Fruit fly (Drosophila melanogaster): ENCODE results near the gene ND-42.
A peak's percentile ranks its signal among the peaks of the same experiment; 100 is the strongest.

The ND-42 gene

DNA sequence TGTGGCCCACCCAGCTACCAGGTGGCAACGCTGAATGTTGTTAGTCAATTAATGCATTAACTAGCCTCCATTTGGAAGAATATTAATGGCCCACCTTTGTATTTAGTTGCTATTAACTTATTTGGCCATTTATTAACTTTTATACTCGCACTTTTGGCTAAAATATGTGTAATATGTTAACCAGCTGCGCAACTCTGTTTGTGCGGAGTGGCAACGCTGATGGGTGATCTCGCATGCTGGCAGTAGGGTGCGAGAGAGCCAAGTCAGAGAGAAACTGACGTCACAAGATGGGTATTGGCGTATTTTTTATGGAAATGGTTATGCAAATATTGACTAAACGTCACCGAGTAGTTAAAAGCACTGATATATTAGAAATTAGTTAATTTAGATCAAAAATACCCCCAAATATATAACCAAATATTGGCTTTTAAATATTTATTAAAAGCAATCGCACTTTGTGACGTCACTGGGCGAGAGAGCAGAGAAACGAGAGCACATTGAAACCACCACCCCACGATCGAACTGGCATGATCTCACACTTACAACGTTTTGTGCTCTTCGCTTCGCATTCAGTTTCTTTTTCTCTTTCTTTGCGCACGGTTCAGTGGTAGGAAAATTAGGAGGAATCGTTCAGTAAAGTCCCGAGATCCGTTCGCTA is 14.2 kb downstream of the ND-42 start, which contains the start of gene how (continued):
- TF ChIP-seq sob (GFP tag; IDR thresholded peaks at IDR 0.05) (no peak), tin (GFP tag; optimal IDR thresholded peaks at IDR 0.05) (no peak), lov (optimal IDR thresholded peaks at IDR 0.05) (no peak), lov (GFP tag; IDR thresholded peaks at IDR 0.05) (no peak), Lhr (GFP tag; optimal IDR thresholded peaks at IDR 0.05) (no peak), gce (GFP tag; IDR thresholded peaks at IDR 0.05) (no peak), CG7357 (GFP tag; IDR thresholded peaks at IDR 0.05) (no peak), zfh2 (GFP tag; optimal IDR thresholded peaks at IDR 0.05) (no peak), disco-r (GFP tag; optimal IDR thresholded peaks at IDR 0.05) (no peak), Hmr (GFP tag; optimal IDR thresholded peaks at IDR 0.05) (peak; percentile 10), CG6854 (GFP tag; optimal IDR thresholded peaks at IDR 0.05) (no peak), CHES-1-like (GFP tag; optimal IDR thresholded peaks at IDR 0.05) (no peak), B-H2 (GFP tag; optimal IDR thresholded peaks at IDR 0.05) (no peak), Dbx (GFP tag; IDR thresholded peaks at IDR 0.05) (no peak), H15 (GFP tag; IDR thresholded peaks at IDR 0.05) (0 out of 3 replicates have a peak, but pooled peaks have one; percentile 26), CG11560 (tag; IDR thresholded peaks at IDR 0.05) (no peak), CG3838 (GFP tag; optimal IDR thresholded peaks at IDR 0.05) (no peak), CkIIα-i1 (GFP tag; IDR thresholded peaks at IDR 0.05) (no peak), kni (GFP tag; optimal IDR thresholded peaks at IDR 0.05) (no peak), dimm (GFP tag; IDR thresholded peaks at IDR 0.05) (no peak), CG18619 (GFP tag; optimal IDR thresholded peaks at IDR 0.05) (no peak), CG12219 (GFP tag; optimal IDR thresholded peaks at IDR 0.05) (peak; percentile 17), pnt (GFP tag; optimal IDR thresholded peaks at IDR 0.05) (no peak), HLH54F (GFP tag; optimal IDR thresholded peaks at IDR 0.05) (no peak), Hr51 (GFP tag; optimal IDR thresholded peaks at IDR 0.05) (peak; percentile 9 to 31), Sox100B (GFP tag; optimal IDR thresholded peaks at IDR 0.05) (peak; percentile 20), CG4617 (GFP tag; optimal IDR thresholded peaks at IDR 0.05; ENCODE audit: borderline replicate concordance) (no peak), CTCF (GFP tag; optimal IDR thresholded peaks at IDR 0.05) (peak; percentile 29), Doc3 (GFP tag; IDR thresholded peaks at IDR 0.05; ENCODE audit: partially characterized antibody) (no peak), gcm2 (GFP tag; optimal IDR thresholded peaks at IDR 0.05) (no peak), B-H1 (GFP tag; IDR thresholded peaks at IDR 0.05) (no peak), Hmx (GFP tag; optimal IDR thresholded peaks at IDR 0.05) (no peak), trh (GFP tag; optimal IDR thresholded peaks at IDR 0.05) (no peak), TFAM (GFP tag; optimal IDR thresholded peaks at IDR 0.05) (no peak), pzg (GFP tag; optimal IDR thresholded peaks at IDR 0.05) (peak; percentile 69), ssp (GFP tag; IDR thresholded peaks at IDR 0.05) (no peak), zen2 (GFP tag; IDR thresholded peaks at IDR 0.05; ENCODE audit: partially characterized antibody) (no peak), CG3407 (GFP tag; optimal IDR thresholded peaks at IDR 0.05) (no peak), CG1529 (GFP tag; optimal IDR thresholded peaks at IDR 0.05) (no peak), Mrtf (GFP tag; IDR thresholded peaks at IDR 0.05) (no peak), gro (GFP tag; optimal IDR thresholded peaks at IDR 0.05) (no peak), CG6791 (GFP tag; IDR thresholded peaks at IDR 0.05; ENCODE audit: partially characterized antibody) (no peak), ab (GFP tag; optimal IDR thresholded peaks at IDR 0.05) (no peak), da (GFP tag; optimal IDR thresholded peaks at IDR 0.05) (peak; percentile 63), sqz (GFP tag; optimal IDR thresholded peaks at IDR 0.05) (peak; percentile 43), Rfx (GFP tag; IDR thresholded peaks at IDR 0.05) (0 out of 2 replicates have a peak, but pooled peaks have one; percentile 12), Mes4 (GFP tag; optimal IDR thresholded peaks at IDR 0.05) (no peak), so (GFP tag; IDR thresholded peaks at IDR 0.05) (peak; percentile 48; the same call in 1 of the 3 replicates), CG3847 (GFP tag; IDR thresholded peaks at IDR 0.05) (peak; percentile 67), Ravus (GFP tag; IDR thresholded peaks at IDR 0.05) (no peak), Ets97D (GFP tag; optimal IDR thresholded peaks at IDR 0.05) (peak; percentile 52), ci (GFP tag; IDR thresholded peaks at IDR 0.05) (no peak)

All from whole organism, embryonic.